Worm (Caenorhabditis elegans): ENCODE measurements around the gene Y113G7A.13.

DNA sequence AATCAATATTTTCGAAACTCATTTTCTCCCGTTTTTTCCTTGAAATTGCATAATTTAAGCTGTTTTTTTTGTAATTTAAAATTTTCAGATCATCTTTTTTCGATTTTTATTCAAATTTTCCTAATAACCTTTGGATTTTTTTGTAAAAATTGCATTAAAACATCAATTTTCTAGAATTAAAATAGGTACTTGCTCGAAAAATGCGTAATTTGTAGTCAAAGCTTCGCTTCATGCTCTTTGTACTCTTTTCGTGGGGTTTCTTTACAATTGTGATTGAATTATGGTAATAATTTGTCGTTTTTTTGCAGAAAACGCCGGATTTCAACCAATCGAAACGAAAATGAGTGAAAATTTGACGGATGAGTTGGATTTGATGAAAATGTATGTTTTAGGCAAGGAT lies 51.0 kb downstream of the Y113G7A.13 start, which contains the start of gene fog-2:
- TF ChIP-seq W03F9.2 (tag; optimal IDR thresholded peaks at IDR 0.05): no peak
- no peak for TF ChIP-seq him-1 (tag; optimal IDR thresholded peaks at IDR 0.05)
- TF ChIP-seq dao-5 (tag; optimal IDR thresholded peaks at IDR 0.05): no peak
